Fruit fly (Drosophila melanogaster): ENCODE data around the gene CG7988.

Gene CG7988

dm6 chr3R:18244171-18245043 is 24.1 kb downstream of the CG7988 start (continued):
- TF ChIP-seq Elba2 (GFP tag; optimal IDR thresholded peaks at IDR 0.05) (no peak), Fer1 (GFP tag; optimal IDR thresholded peaks at IDR 0.05) (peak; percentile 9), wek (GFP tag; optimal IDR thresholded peaks at IDR 0.05) (no peak), Hr78 (GFP tag; optimal IDR thresholded peaks at IDR 0.05) (peak in 1 of 2 experiments; percentile 59), nerfin-2 (GFP tag; IDR thresholded peaks at IDR 0.05; ENCODE audit: partially characterized antibody) (no peak), ham (GFP tag; IDR thresholded peaks at IDR 0.05) (no peak), Antp (GFP tag; optimal IDR thresholded peaks at IDR 0.05) (no peak), CG31365 (tag; optimal IDR thresholded peaks at IDR 0.05) (no peak), CG9727 (GFP tag; optimal IDR thresholded peaks at IDR 0.05) (no peak), Ada2b (GFP tag; IDR thresholded peaks at IDR 0.05) (no peak), Stat92E (GFP tag; optimal IDR thresholded peaks at IDR 0.05) (no peak), sisA (GFP tag; IDR thresholded peaks at IDR 0.05) (no peak), YL-1 (GFP tag; optimal IDR thresholded peaks at IDR 0.05) (peak; percentile 3), gsb (GFP tag; IDR thresholded peaks at IDR 0.05) (no peak), otp (GFP tag; IDR thresholded peaks at IDR 0.05) (no peak), HmgD (GFP tag; optimal IDR thresholded peaks at IDR 0.05) (peak; percentile 26), Side (GFP tag; optimal IDR thresholded peaks at IDR 0.05) (no peak), vnd (GFP tag; IDR thresholded peaks at IDR 0.05; ENCODE audit: partially characterized antibody) (no peak), C15 (GFP tag; IDR thresholded peaks at IDR 0.05) (no peak), Mrtf (GFP tag; IDR thresholded peaks at IDR 0.05) (no peak), E2f1 (GFP tag; IDR thresholded peaks at IDR 0.05) (peak; percentile 36; the same call in 1 of the 2 replicates), unc-4 (GFP tag; IDR thresholded peaks at IDR 0.05; ENCODE audit: partially characterized antibody) (peak; percentile 36), chn (GFP tag; optimal IDR thresholded peaks at IDR 0.05) (no peak), CG7745 (tag; optimal IDR thresholded peaks at IDR 0.05) (no peak), dmrt11E (tag; optimal IDR thresholded peaks at IDR 0.05) (no peak), CG7271 (tag; optimal IDR thresholded peaks at IDR 0.05) (no peak), zen2 (GFP tag; IDR thresholded peaks at IDR 0.05; ENCODE audit: partially characterized antibody) (no peak), bsh (GFP tag; optimal IDR thresholded peaks at IDR 0.05) (no peak), dati (GFP tag; IDR thresholded peaks at IDR 0.05) (no peak), CG3995 (GFP tag; optimal IDR thresholded peaks at IDR 0.05) (no peak), HLH3B (GFP tag; IDR thresholded peaks at IDR 0.05) (no peak), trem (tag; optimal IDR thresholded peaks at IDR 0.05) (no peak), hth (optimal IDR thresholded peaks at IDR 0.05) (no peak), Awh (GFP tag; IDR thresholded peaks at IDR 0.05) (no peak), CG8924 (tag; optimal IDR thresholded peaks at IDR 0.05) (no peak), CG4404 (GFP tag; IDR thresholded peaks at IDR 0.05) (no peak), CG14965 (GFP tag; optimal IDR thresholded peaks at IDR 0.05; ENCODE audit: borderline replicate concordance) (no peak), CG2889 (GFP tag; IDR thresholded peaks at IDR 0.05) (no peak), fd96Cb (tag; optimal IDR thresholded peaks at IDR 0.05) (no peak), CG2120 (GFP tag; optimal IDR thresholded peaks at IDR 0.05) (peak; percentile 37), CG4424 (GFP tag; optimal IDR thresholded peaks at IDR 0.05) (no peak), vfl (GFP tag; optimal IDR thresholded peaks at IDR 0.05) (no peak), gt (GFP tag; IDR thresholded peaks at IDR 0.05) (no peak), CG7963 (GFP tag; IDR thresholded peaks at IDR 0.05; ENCODE audit: partially characterized antibody) (no peak), B-H2 (GFP tag; optimal IDR thresholded peaks at IDR 0.05) (no peak), cwo (GFP tag; optimal IDR thresholded peaks at IDR 0.05) (peak; percentile 9), CG9876 (GFP tag; optimal IDR thresholded peaks at IDR 0.05) (no peak), CG17361 (GFP tag; IDR thresholded peaks at IDR 0.05) (0 out of 3 replicates have a peak, but pooled peaks have one; percentile 31), cas (GFP tag; IDR thresholded peaks at IDR 0.05) (no peak)

All from whole organism, embryonic.